Worm (Caenorhabditis elegans): ENCODE results near the gene sdz-33.

DNA sequence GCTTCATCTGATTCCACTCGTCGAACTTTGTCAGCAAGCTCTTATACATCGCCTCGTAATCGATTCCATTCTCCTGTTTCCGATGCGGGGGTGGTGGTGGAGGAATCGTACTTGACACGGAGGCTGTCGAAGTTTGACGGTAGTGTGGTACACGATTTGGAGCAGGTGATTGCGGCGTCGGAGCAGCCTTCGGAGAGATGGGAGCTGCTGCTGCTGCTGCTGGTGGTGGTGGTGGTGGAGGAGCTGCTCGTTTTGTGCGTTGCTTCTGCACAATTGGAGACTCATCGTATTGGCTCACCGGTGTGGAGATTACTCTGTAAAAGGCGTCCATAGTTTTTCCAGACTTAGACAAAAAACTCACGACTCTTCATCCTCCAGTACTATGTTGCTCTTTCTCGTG, 33.0 kb upstream of the sdz-33 start:
- TF ChIP-seq ets-7 (tag; optimal IDR thresholded peaks at IDR 0.05) (no peak), aly-1 (tag; optimal IDR thresholded peaks at IDR 0.05) (no peak)

All from whole organism, early embryonic.